Worm (Caenorhabditis elegans) whole organism, L4 larva: Measurements from ENCODE around the gene aakg-2.

Source experiments
- ama-1 ChIP-seq: fragments of 150-350 bp; optimal IDR thresholded peaks from 2 replicates; lab custom pipeline; 2014; ENCODE audit warnings: inconsistent platforms, mixed read lengths
- madf-5 ChIP-seq, 2 experiments: fragments of 200-800 bp; sonication (Bioruptor generic); IDR thresholded peaks; 2 replicates each; pipeline ENCODE4 v1.3.6; 2022; ENCODE audit warnings: missing compliant biosample characterization in 2 of 2, missing genetic modification characterization in 2 of 2
- nhr-28 ChIP-seq: fragments of 150-350 bp; optimal IDR thresholded peaks from 2 replicates; lab custom pipeline; 2014; ENCODE audit warnings: missing biosample characterization, missing genetic modification characterization

- TF ChIP-seq nhr-28 (tag; lab: Kevin White, UChicago) (no peak), madf-5 (GFP tag; IDR thresholded peaks at IDR 0.05; lab: Robert Waterston, UW) (no peak), ama-1 (lab: Kevin White, UChicago) (no peak)
Observed at ce11 chrX:16880426-16880825, 11.6 kb upstream of the aakg-2 start, which contains the start of gene acs-9.
